Worm (Caenorhabditis elegans) whole organism, L1 larva: ENCODE measurements around the gene F56C4.2.

Source experiments
- C04F5.9 ChIP-seq: sonication (generic microtip); optimal IDR thresholded peaks from 2 replicates; lab custom pipeline; 2016; ENCODE audit warnings: missing genetic modification characterization, missing compliant biosample characterization
- C16A3.4 ChIP-seq: fragments of 150-350 bp; optimal IDR thresholded peaks from 2 replicates; lab custom pipeline; 2014; ENCODE audit warnings: missing biosample characterization, missing genetic modification characterization
- Y116A8C.19 ChIP-seq: sonication (generic microtip); optimal IDR thresholded peaks from 2 replicates; lab custom pipeline; 2016; ENCODE audit warnings: missing compliant biosample characterization, missing genetic modification characterization, borderline replicate concordance
- alr-1 ChIP-seq: fragments of 200-800 bp; sonication (Bioruptor generic); optimal IDR thresholded peaks from 2 replicates; lab custom pipeline; 2018; ENCODE audit warnings: borderline replicate concordance, mild to moderate bottlenecking, missing genetic modification characterization, missing compliant biosample characterization
- aly-2 ChIP-seq: fragments of 150-350 bp; optimal IDR thresholded peaks from 2 replicates; lab custom pipeline; 2014; ENCODE audit warnings: missing biosample characterization, missing genetic modification characterization
- ama-1 ChIP-seq: fragments of 150-350 bp; optimal IDR thresholded peaks from 2 replicates; lab custom pipeline; 2014
- ceh-88 ChIP-seq: fragments of 200-800 bp; sonication (Bioruptor generic); IDR thresholded peaks from 2 replicates; pipeline ENCODE4 v1.3.6; 2022; ENCODE audit warnings: missing genetic modification characterization, missing compliant biosample characterization
- ceh-90 ChIP-seq: sonication (generic microtip); optimal IDR thresholded peaks from 2 replicates; lab custom pipeline; 2016; ENCODE audit warnings: missing genetic modification characterization, missing compliant biosample characterization
- ces-1 ChIP-seq: fragments of 150-350 bp; optimal IDR thresholded peaks from 2 replicates; lab custom pipeline; 2014; ENCODE audit warnings: missing biosample characterization, missing genetic modification reagents, missing genetic modification characterization
- efl-1 ChIP-seq, 4 experiments: fragments of 150-350 bp; optimal IDR thresholded peaks in 3 of 4; peaks in 1 of 4; 1 replicate in 1 of 4; 2 replicates in 3 of 4; lab custom pipeline; 2014; ENCODE audit warnings: missing biosample characterization in 2 of 4, missing genetic modification characterization in 2 of 4, missing genetic modification reagents in 2 of 4
- elt-2 ChIP-seq: sonication (generic microtip); optimal IDR thresholded peaks from 2 replicates; lab custom pipeline; 2016; ENCODE audit warnings: missing genetic modification characterization, mild to moderate bottlenecking, inconsistent platforms, missing compliant biosample characterization, missing genetic modification reagents
- elt-3 ChIP-seq, 6 experiments: fragments of 150-350 bp in 1 of 6; sonication (generic microtip); optimal IDR thresholded peaks; 2 replicates each; lab custom pipeline; 2017 to 2018; ENCODE audit warnings: missing biosample characterization in 6 of 6, missing genetic modification characterization in 6 of 6, inconsistent platforms in 1 of 6
- fkh-4 ChIP-seq: sonication (generic microtip); optimal IDR thresholded peaks from 2 replicates; lab custom pipeline; 2016; ENCODE audit warnings: missing compliant biosample characterization, missing genetic modification characterization, borderline replicate concordance
- fos-1 ChIP-seq: fragments of 150-350 bp; optimal IDR thresholded peaks from 2 replicates; lab custom pipeline; 2014; ENCODE audit warnings: missing biosample characterization, missing genetic modification characterization
- hlh-4 ChIP-seq: sonication (generic microtip); optimal IDR thresholded peaks from 2 replicates; lab custom pipeline; 2016; ENCODE audit warnings: mild to moderate bottlenecking, missing genetic modification characterization, missing compliant biosample characterization
- isw-1 ChIP-seq: fragments of 200-800 bp; sonication (Bioruptor generic); IDR thresholded peaks from 2 replicates; pipeline ENCODE4 v1.3.6; 2022; ENCODE audit warnings: missing genetic modification characterization, missing compliant biosample characterization
- jun-1 ChIP-seq: fragments of 150-350 bp; optimal IDR thresholded peaks from 2 replicates; lab custom pipeline; 2014; ENCODE audit warnings: missing biosample characterization, missing genetic modification reagents, missing genetic modification characterization
- lin-13 ChIP-seq: fragments of 150-350 bp; optimal IDR thresholded peaks from 2 replicates; lab custom pipeline; 2014; ENCODE audit warnings: missing biosample characterization, missing genetic modification reagents, missing genetic modification characterization
- lir-3 ChIP-seq: sonication (generic microtip); optimal IDR thresholded peaks from 2 replicates; lab custom pipeline; 2016; ENCODE audit warnings: mild to moderate bottlenecking, missing genetic modification characterization, moderate library complexity, missing compliant biosample characterization; ENCODE audit not compliant: poor library complexity
- mab-9 ChIP-seq: fragments of 200-800 bp; sonication (Bioruptor generic); IDR thresholded peaks from 2 replicates; pipeline ENCODE4 v1.3.6; 2022; ENCODE audit warnings: missing genetic modification reagents, missing genetic modification characterization, missing compliant biosample characterization
- mdl-1 ChIP-seq, 2 experiments: fragments of 150-350 bp; optimal IDR thresholded peaks; 2 replicates each; lab custom pipeline; 2014 to 2017; ENCODE audit warnings: missing biosample characterization in 2 of 2, missing genetic modification characterization in 2 of 2, inconsistent platforms in 1 of 2
- nhr-12 ChIP-seq: sonication (generic microtip); optimal IDR thresholded peaks from 2 replicates; lab custom pipeline; 2017; ENCODE audit warnings: missing biosample characterization, missing genetic modification characterization
- nhr-19 ChIP-seq: fragments of 200-800 bp; sonication (Bioruptor generic); conservative IDR thresholded peaks from 2 replicates; pipeline ENCODE4 v1.3.6; 2022; ENCODE audit warnings: missing genetic modification characterization, missing compliant biosample characterization
- nhr-20 ChIP-seq: sonication (generic microtip); optimal IDR thresholded peaks from 2 replicates; lab custom pipeline; 2016; ENCODE audit warnings: mild to moderate bottlenecking, missing genetic modification characterization, missing compliant biosample characterization
- nhr-28 ChIP-seq: fragments of 150-350 bp; optimal IDR thresholded peaks from 2 replicates; lab custom pipeline; 2014; ENCODE audit warnings: missing biosample characterization, missing genetic modification characterization
- nhr-47 ChIP-seq: sonication (generic microtip); optimal IDR thresholded peaks from 2 replicates; lab custom pipeline; 2016; ENCODE audit warnings: mild to moderate bottlenecking, missing genetic modification characterization, moderate library complexity, missing compliant biosample characterization
- nhr-77 ChIP-seq: fragments of 150-350 bp; optimal IDR thresholded peaks from 2 replicates; lab custom pipeline; 2014; ENCODE audit warnings: missing biosample characterization, missing genetic modification characterization
- nhr-84 ChIP-seq: sonication (generic microtip); optimal IDR thresholded peaks from 2 replicates; lab custom pipeline; 2017; ENCODE audit warnings: missing biosample characterization, missing genetic modification characterization
- pax-3 ChIP-seq: fragments of 200-800 bp; sonication (Bioruptor generic); optimal IDR thresholded peaks from 2 replicates; lab custom pipeline; 2018; ENCODE audit warnings: mild to moderate bottlenecking, missing genetic modification characterization, moderate library complexity, missing compliant biosample characterization
- pqm-1 ChIP-seq: sonication (generic microtip); optimal IDR thresholded peaks from 3 replicates; lab custom pipeline; 2017; ENCODE audit warnings: missing biosample characterization, missing genetic modification characterization
- sup-37 ChIP-seq: fragments of 200-800 bp; sonication (Bioruptor generic); optimal IDR thresholded peaks from 2 replicates; lab custom pipeline; 2018; ENCODE audit warnings: mild to moderate bottlenecking, missing genetic modification characterization, missing compliant biosample characterization
- swsn-7 ChIP-seq: sonication (generic microtip); optimal IDR thresholded peaks from 2 replicates; lab custom pipeline; 2016; ENCODE audit warnings: missing genetic modification characterization, missing compliant biosample characterization
- unc-62 ChIP-seq: fragments of 150-350 bp; optimal IDR thresholded peaks from 2 replicates; lab custom pipeline; 2014; ENCODE audit warnings: missing biosample characterization, missing genetic modification reagents, missing genetic modification characterization
- unc-86 ChIP-seq: sonication (generic microtip); optimal IDR thresholded peaks from 2 replicates; lab custom pipeline; 2016; ENCODE audit warnings: missing genetic modification characterization, missing compliant biosample characterization
- vab-15 ChIP-seq: sonication (generic microtip); optimal IDR thresholded peaks from 2 replicates; lab custom pipeline; 2017; ENCODE audit warnings: missing genotype, mild to moderate bottlenecking, missing genetic modification characterization, missing compliant biosample characterization
- zip-4 ChIP-seq: fragments of 200-800 bp; sonication (Bioruptor generic); optimal IDR thresholded peaks from 2 replicates; lab custom pipeline; 2018; ENCODE audit warnings: mild to moderate bottlenecking, missing genetic modification characterization, moderate library complexity, missing compliant biosample characterization
- ztf-4 ChIP-seq: fragments of 150-350 bp; optimal IDR thresholded peaks from 2 replicates; lab custom pipeline; 2014; ENCODE audit warnings: missing biosample characterization, missing genetic modification characterization

The F56C4.2 gene

DNA sequence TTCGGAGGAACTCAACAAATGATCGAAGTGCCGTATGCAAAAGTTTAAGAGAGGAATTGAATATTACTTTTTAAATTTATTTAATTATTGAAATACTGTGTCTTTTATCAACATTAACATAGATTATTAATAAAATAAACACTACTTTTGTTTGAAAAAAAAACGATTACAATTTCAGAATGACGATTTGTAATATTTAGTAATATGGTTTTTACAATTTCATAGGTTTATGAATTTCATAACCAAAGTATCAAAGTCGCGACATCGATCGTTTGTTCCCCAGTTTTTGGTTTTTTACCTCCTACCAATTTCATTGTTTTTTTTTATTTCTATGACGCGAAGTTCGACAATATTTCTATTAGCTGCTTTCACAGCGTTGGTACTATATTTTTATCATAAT, 39.1 kb upstream of the F56C4.2 start, which contains the start of gene R09H10.1:
TSS of gene R09H10.1 (plus strand) at position 301 of the 400 bp plus-strand sequence.
- TF ChIP-seq vab-15 (tag; lab: Kevin White, UChicago) (no peak), fos-1 (no peak), alr-1 (tag; lab: Kevin White, UChicago) (no peak), pqm-1 (tag; lab: Kevin White, UChicago) (no peak), hlh-4 (tag; lab: Kevin White, UChicago) (no peak), ceh-90 (tag; lab: Kevin White, UChicago) (no peak), mdl-1 (tag; optimal IDR thresholded peaks at IDR 0.05; lab: Kevin White, UChicago) (no peak), C04F5.9 (tag; lab: Kevin White, UChicago) (no peak), elt-3 (tag; optimal IDR thresholded peaks at IDR 0.05; lab: Kevin White, UChicago) (no peak), nhr-84 (tag; lab: Kevin White, UChicago) (no peak), efl-1 (optimal IDR thresholded peaks at IDR 0.05; lab: Kevin White, UChicago) (no peak), efl-1 (GFP tag; optimal IDR thresholded peaks at IDR 0.05 in 1 of 2; lab: Kevin White, UChicago) (no peak), ama-1 (lab: Kevin White, UChicago) (no peak), pax-3 (tag; lab: Kevin White, UChicago) (no peak), lir-3 (no peak), fkh-4 (tag; lab: Kevin White, UChicago) (no peak), aly-2 (no peak), mab-9 (GFP tag; lab: Robert Waterston, UW) (no peak)

DNA sequence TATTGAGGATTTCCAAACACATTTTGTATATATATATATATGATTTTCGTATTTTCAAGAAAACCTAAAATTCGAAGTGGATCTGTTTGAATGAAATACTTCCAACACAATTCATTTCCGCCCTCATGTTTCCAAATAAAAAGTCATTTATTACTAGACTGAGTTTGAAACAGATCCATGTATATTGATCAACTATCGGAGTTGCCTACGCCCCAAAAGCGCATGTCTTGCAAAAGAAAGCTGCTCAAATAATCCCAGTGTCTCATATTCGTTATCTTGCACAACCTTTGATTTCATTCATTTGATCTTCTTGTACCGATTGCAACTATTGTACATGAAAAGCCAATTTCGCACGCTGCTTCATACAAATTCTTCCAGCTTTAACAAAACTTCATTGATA, 36.4 kb upstream of the F56C4.2 start, which contains the start of gene R09H10.2:
TSS of gene R09H10.2 (plus strand) at position 301 of the 400 bp plus-strand sequence.
- TF ChIP-seq ztf-4 (tag; lab: Kevin White, UChicago), result no peak
- no peak for TF ChIP-seq lin-13 (GFP tag; lab: Kevin White, UChicago)
- TF ChIP-seq nhr-84 (tag; lab: Kevin White, UChicago), result no peak
- no peak for TF ChIP-seq nhr-19 (GFP tag; lab: Robert Waterston, UW)
- no peak for TF ChIP-seq unc-86
- no peak for TF ChIP-seq nhr-77
- TF ChIP-seq lir-3, result no peak
- no peak for TF ChIP-seq ama-1 (lab: Kevin White, UChicago)
- TF ChIP-seq sup-37 (GFP tag; lab: Kevin White, UChicago), result no peak
- no peak for TF ChIP-seq pqm-1 (tag; lab: Kevin White, UChicago)
- no peak for TF ChIP-seq swsn-7 (tag; lab: Kevin White, UChicago)
- no peak for TF ChIP-seq unc-62 (GFP tag; lab: Kevin White, UChicago)
- TF ChIP-seq Y116A8C.19 (tag; lab: Kevin White, UChicago), result no peak
- no peak for TF ChIP-seq nhr-47
- no peak for TF ChIP-seq isw-1 (GFP tag; lab: Robert Waterston, UW)
- TF ChIP-seq nhr-28 (tag; lab: Kevin White, UChicago), result no peak
- TF ChIP-seq nhr-20 (tag; lab: Kevin White, UChicago), result no peak
- TF ChIP-seq, all 84 proteins: peak for 0

DNA sequence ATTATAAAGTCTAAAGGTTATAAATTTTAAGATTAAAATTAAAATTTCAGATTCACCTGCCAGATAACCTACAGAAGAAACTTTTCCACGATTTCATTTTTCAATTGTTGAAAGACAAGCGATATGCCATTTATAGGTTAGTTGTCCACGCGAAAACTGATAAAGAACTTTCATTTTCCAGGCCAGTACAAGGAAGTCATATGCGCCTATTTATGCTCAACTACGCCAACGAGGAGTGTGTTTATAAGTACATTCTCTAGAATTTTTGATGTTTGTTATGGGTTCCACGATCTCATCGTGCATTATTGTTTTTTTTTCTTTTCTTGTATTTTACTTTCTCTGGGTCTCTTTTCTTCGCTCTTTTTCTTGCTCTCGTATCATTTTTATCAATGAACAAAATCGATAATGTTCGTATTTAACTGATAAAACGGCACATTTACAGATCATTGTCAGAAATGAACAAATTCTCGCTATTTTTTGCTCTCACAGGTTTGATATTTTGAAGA, 32.4 kb upstream of the F56C4.2 start, which contains the start of gene R09H10.3:
TSS of gene R09H10.3 (plus strand) at position 456 of the 506 bp plus-strand sequence.
- TF ChIP-seq efl-1 (optimal IDR thresholded peaks at IDR 0.05; lab: Kevin White, UChicago), result no peak
- TF ChIP-seq efl-1 (GFP tag; optimal IDR thresholded peaks at IDR 0.05 in 1 of 2; lab: Kevin White, UChicago), result peak in 1 of 2 experiments; percentile 17
- TF ChIP-seq jun-1 (tag; lab: Kevin White, UChicago), result no peak
- peak; percentile 52 for TF ChIP-seq elt-2 (tag; lab: Kevin White, UChicago)
- TF ChIP-seq unc-62 (GFP tag; lab: Kevin White, UChicago), result no peak
- TF ChIP-seq ceh-88 (GFP tag; lab: Robert Waterston, UW), result no peak
- no peak for TF ChIP-seq nhr-12 (tag; lab: Kevin White, UChicago)
- no peak for TF ChIP-seq zip-4
- no peak for TF ChIP-seq nhr-77
- TF ChIP-seq pax-3 (tag; lab: Kevin White, UChicago), result no peak
- TF ChIP-seq sup-37 (GFP tag; lab: Kevin White, UChicago), result no peak
- no peak for TF ChIP-seq pqm-1 (tag; lab: Kevin White, UChicago)
- TF ChIP-seq ces-1, result no peak
- no peak for TF ChIP-seq C16A3.4 (tag; lab: Kevin White, UChicago)
- TF ChIP-seq lir-3, result no peak
- TF ChIP-seq, all 84 proteins: peak for 2
